Fruit fly (Drosophila melanogaster): Measurements from ENCODE around the gene nan.

dm6 chr3L:14154940-14155339 lies 34.5 kb downstream of the nan start:
- TF ChIP-seq CG15710 (tag; optimal IDR thresholded peaks at IDR 0.05) (no peak), D1 (tag; optimal IDR thresholded peaks at IDR 0.05) (no peak), CG10348 (GFP tag; IDR thresholded peaks at IDR 0.05) (no peak), CG32121 (GFP tag; IDR thresholded peaks at IDR 0.05) (no peak), Snoo (tag; optimal IDR thresholded peaks at IDR 0.05) (no peak), CG8301 (tag; optimal IDR thresholded peaks at IDR 0.05) (no peak), CG8159 (tag; optimal IDR thresholded peaks at IDR 0.05) (no peak), rn (GFP tag; IDR thresholded peaks at IDR 0.05) (no peak), CG14655 (GFP tag; optimal IDR thresholded peaks at IDR 0.05) (no peak), Ets98B (GFP tag; IDR thresholded peaks at IDR 0.05) (no peak)
